Fruit fly (Drosophila melanogaster) whole organism, prepupa: Measurements from ENCODE around the gene Trmt61.

Experiments
- Blimp-1 ChIP-seq: fragments of 200-800 bp; sonication (Bioruptor generic); optimal IDR thresholded peaks from 3 replicates; lab custom pipeline; 2017; ENCODE audit warnings: missing biosample characterization, missing genetic modification characterization, mild to moderate bottlenecking, moderate library complexity, missing genetic modification reagents
- CG10669 ChIP-seq: fragments of 200-800 bp; sonication (Bioruptor generic); optimal IDR thresholded peaks from 3 replicates; lab custom pipeline; 2018; ENCODE audit warnings: missing biosample characterization, mild to moderate bottlenecking, missing genetic modification characterization, moderate library complexity
- CG11294 ChIP-seq: fragments of 200-800 bp; sonication (Bioruptor generic); IDR thresholded peaks from 2 replicates; pipeline ENCODE4 v1.3.6; 2022; ENCODE audit warnings: missing biosample characterization, missing genetic modification characterization
- CG11762 ChIP-seq: fragments of 200-800 bp; sonication (Bioruptor generic); optimal IDR thresholded peaks from 3 replicates; lab custom pipeline; 2016; ENCODE audit warnings: missing biosample characterization, missing genetic modification characterization; ENCODE audit not compliant: insufficient read depth
- CG11902 ChIP-seq: fragments of 200-800 bp; sonication (Bioruptor generic); optimal IDR thresholded peaks from 3 replicates; lab custom pipeline; 2016; ENCODE audit warnings: missing biosample characterization, missing genetic modification characterization
- CG1621 ChIP-seq: fragments of 200-800 bp; sonication (Bioruptor generic); optimal IDR thresholded peaks from 3 replicates; lab custom pipeline; 2018; ENCODE audit warnings: missing biosample characterization, mild to moderate bottlenecking, missing genetic modification characterization
- CG16779 ChIP-seq: fragments of 200-800 bp; sonication (Bioruptor generic); optimal IDR thresholded peaks from 3 replicates; lab custom pipeline; 2017; ENCODE audit warnings: missing biosample characterization, mild to moderate bottlenecking, missing genetic modification characterization
- CG3032 ChIP-seq: fragments of 200-800 bp; optimal IDR thresholded peaks from 2 replicates; lab custom pipeline; 2019; ENCODE audit warnings: missing biosample characterization, mild to moderate bottlenecking, missing genetic modification characterization, moderate library complexity
- CG32006 ChIP-seq: fragments of 200-800 bp; sonication (Bioruptor generic); optimal IDR thresholded peaks from 3 replicates; lab custom pipeline; 2017; ENCODE audit warnings: missing biosample characterization, mild to moderate bottlenecking, missing genetic modification characterization
- CG34406 ChIP-seq: fragments of 200-800 bp; sonication (Bioruptor generic); optimal IDR thresholded peaks from 3 replicates; lab custom pipeline; 2016; ENCODE audit warnings: missing biosample characterization, missing genetic modification characterization
- CG6808 ChIP-seq: fragments of 200-800 bp; sonication (Bioruptor generic); optimal IDR thresholded peaks from 3 replicates; lab custom pipeline; 2017; ENCODE audit warnings: missing biosample characterization, missing genetic modification characterization, mild to moderate bottlenecking, moderate library complexity, missing genetic modification reagents
- CG8119 ChIP-seq: fragments of 200-800 bp; sonication (Bioruptor generic); IDR thresholded peaks from 3 replicates; pipeline ENCODE4 v1.3.6; 2022; ENCODE audit warnings: missing biosample characterization, missing genetic modification characterization
- Eip75B ChIP-seq: fragments of 200-800 bp; sonication (Bioruptor generic); optimal IDR thresholded peaks from 3 replicates; lab custom pipeline; 2016; ENCODE audit warnings: missing biosample characterization, missing genetic modification characterization
- Eip78C ChIP-seq: fragments of 200-800 bp; sonication (Bioruptor generic); peaks from one replicate; lab custom pipeline; 2016; ENCODE audit warnings: missing biosample characterization, missing genetic modification characterization
- Ets21C ChIP-seq: fragments of 200-800 bp; sonication (Bioruptor generic); optimal IDR thresholded peaks from 3 replicates; lab custom pipeline; 2016; ENCODE audit warnings: missing biosample characterization, missing genetic modification characterization
- Gug ChIP-seq: fragments of 200-800 bp; sonication (Bioruptor generic); IDR thresholded peaks from 2 replicates; pipeline ENCODE4 v1.3.6; 2022; ENCODE audit warnings: missing biosample characterization, missing genetic modification characterization
- Hr38 ChIP-seq: sonication (Bioruptor generic); optimal IDR thresholded peaks from 2 replicates; lab custom pipeline; 2016; ENCODE audit warnings: missing biosample characterization, missing genetic modification characterization
- Hr39 ChIP-seq: fragments of 200-800 bp; sonication (Bioruptor generic); optimal IDR thresholded peaks from 2 replicates; lab custom pipeline; 2016; ENCODE audit warnings: missing biosample characterization, missing genetic modification characterization
- Hr4 ChIP-seq: fragments of 200-800 bp; sonication (Bioruptor generic); optimal IDR thresholded peaks from 3 replicates; lab custom pipeline; 2016; ENCODE audit warnings: missing biosample characterization, missing genetic modification characterization
- Lpt ChIP-seq: fragments of 200-800 bp; sonication (Bioruptor generic); optimal IDR thresholded peaks from 3 replicates; lab custom pipeline; 2016; ENCODE audit warnings: missing biosample characterization, missing genetic modification characterization
- Met ChIP-seq: fragments of 200-800 bp; sonication (Bioruptor generic); optimal IDR thresholded peaks from 3 replicates; lab custom pipeline; 2016; ENCODE audit warnings: missing biosample characterization, missing genetic modification characterization
- OdsH ChIP-seq: fragments of 200-800 bp; sonication (Bioruptor generic); optimal IDR thresholded peaks from 3 replicates; lab custom pipeline; 2016; ENCODE audit warnings: missing biosample characterization, missing genetic modification characterization
- Sox15 ChIP-seq: fragments of 200-800 bp; sonication (Bioruptor generic); optimal IDR thresholded peaks from 3 replicates; lab custom pipeline; 2016; ENCODE audit warnings: missing biosample characterization, missing genetic modification characterization
- achi ChIP-seq: fragments of 200-800 bp; sonication (Bioruptor generic); optimal IDR thresholded peaks from 3 replicates; lab custom pipeline; 2016; ENCODE audit warnings: missing biosample characterization, missing genetic modification characterization
- acj6 ChIP-seq: fragments of 200-800 bp; sonication (Bioruptor generic); optimal IDR thresholded peaks from 3 replicates; lab custom pipeline; 2016; ENCODE audit warnings: missing biosample characterization, missing genetic modification characterization
- dac ChIP-seq: fragments of 200-800 bp; sonication (Bioruptor generic); optimal IDR thresholded peaks from 2 replicates; lab custom pipeline; 2017; ENCODE audit warnings: missing biosample characterization, mild to moderate bottlenecking, missing genetic modification characterization
- dsx ChIP-seq: fragments of 200-800 bp; optimal IDR thresholded peaks from 3 replicates; lab custom pipeline; 2019; ENCODE audit warnings: missing biosample characterization, mild to moderate bottlenecking, missing genetic modification characterization, moderate library complexity; ENCODE audit not compliant: poor library complexity, severe bottlenecking
- eg ChIP-seq: fragments of 200-800 bp; sonication (Bioruptor generic); IDR thresholded peaks from 3 replicates; pipeline ENCODE4 v1.3.6; 2022; ENCODE audit warnings: missing biosample characterization, missing genetic modification characterization
- esn ChIP-seq: fragments of 200-800 bp; sonication (Bioruptor generic); optimal IDR thresholded peaks from 2 replicates; lab custom pipeline; 2016; ENCODE audit warnings: missing biosample characterization, mild to moderate bottlenecking, missing genetic modification characterization, moderate library complexity
- fd85E ChIP-seq: fragments of 200-800 bp; sonication (Bioruptor generic); optimal IDR thresholded peaks from 3 replicates; lab custom pipeline; 2016; ENCODE audit warnings: missing biosample characterization, missing genetic modification characterization
- fkh ChIP-seq: fragments of 200-800 bp; sonication (Bioruptor generic); optimal IDR thresholded peaks from 3 replicates; lab custom pipeline; 2017; ENCODE audit warnings: missing biosample characterization, mild to moderate bottlenecking, missing genetic modification characterization, moderate library complexity
- lz ChIP-seq: fragments of 200-800 bp; sonication (Bioruptor generic); optimal IDR thresholded peaks from 3 replicates; lab custom pipeline; 2016; ENCODE audit warnings: missing biosample characterization, missing genetic modification characterization
- net ChIP-seq: fragments of 200-800 bp; sonication (Bioruptor generic); optimal IDR thresholded peaks from 3 replicates; lab custom pipeline; 2016; ENCODE audit warnings: missing biosample characterization, missing genetic modification characterization
- pdm3 ChIP-seq: fragments of 200-800 bp; sonication (Bioruptor generic); optimal IDR thresholded peaks from 3 replicates; lab custom pipeline; 2016; ENCODE audit warnings: missing biosample characterization, missing genetic modification characterization
- salr ChIP-seq, 2 experiments: fragments of 200-800 bp; sonication (Bioruptor generic); optimal IDR thresholded peaks; 3 replicates each; lab custom pipeline; 2016 to 2018; ENCODE audit warnings: missing biosample characterization in 2 of 2, missing genetic modification characterization in 2 of 2, mild to moderate bottlenecking in 1 of 2
- spab ChIP-seq: fragments of 200-800 bp; sonication (Bioruptor generic); optimal IDR thresholded peaks from 2 replicates; lab custom pipeline; 2017; ENCODE audit warnings: missing biosample characterization, mild to moderate bottlenecking, missing genetic modification characterization, missing genetic modification reagents
- ss ChIP-seq, 2 experiments: fragments of 200-800 bp; sonication (Bioruptor generic); optimal IDR thresholded peaks; 2 replicates in 1 of 2; 3 replicates in 1 of 2; lab custom pipeline; 2017 to 2018; ENCODE audit warnings: mild to moderate bottlenecking in 2 of 2, missing biosample characterization in 2 of 2, missing genetic modification characterization in 2 of 2, moderate library complexity in 1 of 2
- topi ChIP-seq: fragments of 200-800 bp; sonication (Bioruptor generic); optimal IDR thresholded peaks from 3 replicates; lab custom pipeline; 2016; ENCODE audit warnings: missing biosample characterization, missing genetic modification characterization
- vri ChIP-seq: fragments of 200-800 bp; sonication (Bioruptor generic); optimal IDR thresholded peaks from 3 replicates; lab custom pipeline; 2016; ENCODE audit warnings: missing biosample characterization, mild to moderate bottlenecking, missing genetic modification characterization

Trmt61 gene

dm6 chr3R:26036153-26037144, 22.8 kb upstream of the Trmt61 start (continued):
- TF ChIP-seq Blimp-1 (GFP tag; lab: Kevin White, UChicago) (peak; percentile 84), Lpt (peak; percentile 68), Hr4 (GFP tag; lab: Kevin White, UChicago) (peak; percentile 83), Eip75B (GFP tag; lab: Kevin White, UChicago) (peak; percentile 92), CG32006 (GFP tag; lab: Kevin White, UChicago) (peak; percentile 91), spab (GFP tag; lab: Kevin White, UChicago) (peak; percentile 93), net (GFP tag; lab: Kevin White, UChicago) (peak; percentile 86), ss (GFP tag; optimal IDR thresholded peaks at IDR 0.05; lab: Kevin White, UChicago) (peak; percentile 95 to 96), CG11294 (GFP tag; lab: Robert Waterston, UW) (no peak), salr (GFP tag; optimal IDR thresholded peaks at IDR 0.05; lab: Kevin White, UChicago) (peak; percentile 60 to 85), eg (GFP tag; lab: Robert Waterston, UW) (peak; percentile 57), CG34406 (GFP tag; lab: Kevin White, UChicago) (peak; percentile 89), CG11762 (GFP tag; lab: Kevin White, UChicago) (peak; percentile 75), Eip78C (GFP tag; lab: Kevin White, UChicago) (peak; percentile 97), CG16779 (peak; percentile 89), vri (GFP tag; lab: Kevin White, UChicago) (peak; percentile 84), OdsH (GFP tag; lab: Kevin White, UChicago) (peak; percentile 87), Ets21C (peak; percentile 76), esn (GFP tag; lab: Kevin White, UChicago) (peak; percentile 95), dsx (peak; percentile 91), CG6808 (GFP tag; lab: Kevin White, UChicago) (peak; percentile 96), dac (GFP tag; lab: Kevin White, UChicago) (peak; percentile 61), CG11902 (peak; percentile 72), Met (GFP tag; lab: Kevin White, UChicago) (peak; percentile 95), fd85E (GFP tag; lab: Kevin White, UChicago) (peak; percentile 55), Sox15 (peak; percentile 74), CG1621 (tag; lab: Kevin White, UChicago) (peak; percentile 76), acj6 (peak; percentile 84), CG3032 (peak; percentile 94)

- TF ChIP-seq CG11762 (GFP tag; lab: Kevin White, UChicago) (no peak), Eip78C (GFP tag; lab: Kevin White, UChicago) (no peak), pdm3 (GFP tag; lab: Kevin White, UChicago) (no peak), Met (GFP tag; lab: Kevin White, UChicago) (no peak), lz (GFP tag; lab: Kevin White, UChicago) (no peak), eg (GFP tag; lab: Robert Waterston, UW) (no peak), Gug (GFP tag; lab: Robert Waterston, UW) (no peak), CG8119 (GFP tag; lab: Robert Waterston, UW) (no peak), vri (GFP tag; lab: Kevin White, UChicago) (no peak), CG1621 (tag; lab: Kevin White, UChicago) (no peak), Hr38 (GFP tag; lab: Kevin White, UChicago) (no peak), achi (GFP tag; lab: Kevin White, UChicago) (no peak), Ets21C (no peak), CG10669 (GFP tag; lab: Kevin White, UChicago) (no peak), topi (GFP tag; lab: Kevin White, UChicago) (no peak), CG16779 (no peak), fkh (GFP tag; lab: Kevin White, UChicago) (no peak), Hr39 (no peak), dsx (no peak)
Measured at dm6 chr3R:26037899-26038298, 21.4 kb upstream of the Trmt61 start.
